Fruit fly (Drosophila melanogaster) whole organism, pupa: ENCODE results near the gene CG32564.

Source experiments
- CG12605 ChIP-seq: fragments of 200-800 bp; sonication (Bioruptor generic); IDR thresholded peaks from 2 replicates; pipeline ENCODE4 v1.3.6; 2022; ENCODE audit warnings: missing biosample characterization, missing genetic modification characterization
- CG13204 ChIP-seq: fragments of 200-800 bp; sonication (Bioruptor generic); optimal IDR thresholded peaks from 2 replicates; lab custom pipeline; 2018; ENCODE audit warnings: missing biosample characterization, mild to moderate bottlenecking, missing genetic modification characterization, moderate library complexity
- CG14655 ChIP-seq: fragments of 200-800 bp; sonication (Bioruptor generic); optimal IDR thresholded peaks from 3 replicates; lab custom pipeline; 2017; ENCODE audit warnings: mild to moderate bottlenecking, missing biosample characterization, missing genetic modification reagents, missing genetic modification characterization
- CG15710 ChIP-seq: fragments of 200-800 bp; sonication (Bioruptor generic); optimal IDR thresholded peaks from 2 replicates; lab custom pipeline; 2018; ENCODE audit warnings: missing biosample characterization, mild to moderate bottlenecking, missing genetic modification characterization, moderate library complexity
- CG17806 ChIP-seq: fragments of 200-800 bp; sonication (Bioruptor generic); optimal IDR thresholded peaks from 2 replicates; lab custom pipeline; 2018; ENCODE audit warnings: missing biosample characterization, mild to moderate bottlenecking, missing genetic modification characterization, moderate library complexity
- CG32121 ChIP-seq: fragments of 200-800 bp; sonication (Bioruptor generic); IDR thresholded peaks from 2 replicates; pipeline ENCODE4 v1.3.6; 2022; ENCODE audit warnings: missing biosample characterization, missing genetic modification characterization
- CG34367 ChIP-seq: fragments of 200-800 bp; sonication (Bioruptor generic); optimal IDR thresholded peaks from 2 replicates; lab custom pipeline; 2018; ENCODE audit warnings: missing biosample characterization, mild to moderate bottlenecking, missing genetic modification characterization
- CG4496 ChIP-seq: fragments of 200-800 bp; sonication (Bioruptor generic); IDR thresholded peaks from 3 replicates; pipeline ENCODE4 v1.3.6; 2022; ENCODE audit warnings: missing biosample characterization, missing genetic modification characterization
- CG8159 ChIP-seq: fragments of 200-800 bp; sonication (Bioruptor generic); optimal IDR thresholded peaks from 3 replicates; lab custom pipeline; 2018; ENCODE audit warnings: missing biosample characterization, mild to moderate bottlenecking, missing genetic modification characterization, moderate library complexity
- D1 ChIP-seq: fragments of 200-800 bp; sonication (Bioruptor generic); optimal IDR thresholded peaks from 2 replicates; lab custom pipeline; 2018; ENCODE audit warnings: missing biosample characterization, mild to moderate bottlenecking, missing genetic modification characterization, moderate library complexity
- EcR ChIP-seq: fragments of 200-800 bp; sonication (Bioruptor generic); optimal IDR thresholded peaks from 3 replicates; lab custom pipeline; 2019; ENCODE audit warnings: missing biosample characterization, missing genetic modification characterization, mild to moderate bottlenecking, moderate library complexity, missing genetic modification reagents
- Pif1B ChIP-seq: fragments of 200-800 bp; sonication (Bioruptor generic); optimal IDR thresholded peaks from 3 replicates; lab custom pipeline; 2016; ENCODE audit warnings: missing biosample characterization, missing genetic modification characterization
- fd96Ca ChIP-seq: fragments of 200-800 bp; sonication (Bioruptor generic); IDR thresholded peaks from 3 replicates; pipeline ENCODE4 v1.3.6; 2022; ENCODE audit warnings: missing biosample characterization, missing genetic modification characterization
- gl ChIP-seq: fragments of 200-800 bp; sonication (Bioruptor generic); optimal IDR thresholded peaks from 2 replicates; lab custom pipeline; 2018; ENCODE audit warnings: missing biosample characterization, mild to moderate bottlenecking, missing genetic modification characterization

DNA sequence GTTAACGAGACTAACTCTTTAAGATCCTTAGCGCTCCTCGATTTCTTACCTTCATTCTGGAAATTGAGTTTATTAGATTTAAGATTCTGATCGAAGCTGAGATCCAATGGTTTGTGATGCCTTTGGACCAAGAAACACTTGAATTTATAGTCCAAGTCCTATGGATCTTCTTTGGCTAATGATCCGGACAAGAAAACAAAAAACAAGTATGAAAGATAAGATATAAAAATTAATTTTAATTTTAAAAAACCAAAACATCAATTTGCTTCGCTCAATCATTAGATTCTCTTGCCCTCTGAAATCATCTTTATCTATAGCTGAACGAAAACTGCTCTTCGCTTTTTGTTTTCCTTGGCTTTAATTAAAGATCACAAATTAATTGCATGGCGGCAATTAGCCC is 24.7 kb downstream of the CG32564 start, which contains the start of gene CG10597:
- TF ChIP-seq D1 (tag; lab: Kevin White, UChicago) (no peak), CG4496 (GFP tag; lab: Robert Waterston, UW) (no peak), CG12605 (GFP tag; lab: Robert Waterston, UW) (no peak), fd96Ca (GFP tag; lab: Robert Waterston, UW) (no peak), EcR (GFP tag; lab: Kevin White, UChicago) (no peak), CG32121 (no peak), CG17806 (no peak), CG13204 (GFP tag; lab: Kevin White, UChicago) (no peak), CG8159 (no peak), Pif1B (GFP tag; lab: Kevin White, UChicago) (no peak), gl (tag; lab: Kevin White, UChicago) (no peak), CG34367 (tag; lab: Kevin White, UChicago) (no peak), CG14655 (GFP tag; lab: Kevin White, UChicago) (no peak), CG15710 (tag; lab: Kevin White, UChicago) (no peak)
